Worm (Caenorhabditis elegans) whole organism, midembryonic: ENCODE data around the gene grd-2.
"Not testable (repeated sequence)": the region's sequence is repeated elsewhere in the genome, so short reads cannot be mapped to it uniquely, and the experiment has no call there.

Experiments used
- T22C8.4 ChIP-seq: fragments of 200-800 bp; sonication (Bioruptor generic); IDR thresholded peaks from 2 replicates; pipeline ENCODE4 v1.3.6; 2022; ENCODE audit warnings: missing genetic modification characterization, missing compliant biosample characterization
- cog-1 ChIP-seq: sonication (generic microtip); optimal IDR thresholded peaks from 2 replicates; lab custom pipeline; 2016; ENCODE audit warnings: missing genetic modification characterization, missing compliant biosample characterization
- flt-1 ChIP-seq: fragments of 200-800 bp; sonication (Bioruptor generic); IDR thresholded peaks from 2 replicates; pipeline ENCODE4 v1.3.6; 2022; ENCODE audit warnings: missing genetic modification characterization, missing compliant biosample characterization
- klf-2 ChIP-seq: fragments of 200-800 bp; sonication (Bioruptor generic); conservative IDR thresholded peaks from 2 replicates; pipeline ENCODE4 v1.3.6; 2022; ENCODE audit warnings: missing genetic modification reagents, missing genetic modification characterization, missing compliant biosample characterization
- med-1 ChIP-seq: sonication (generic microtip); optimal IDR thresholded peaks from 2 replicates; lab custom pipeline; 2017; ENCODE audit warnings: missing genetic modification characterization, mild to moderate bottlenecking, missing compliant biosample characterization, antibody characterized with exemption, missing genetic modification reagents; ENCODE audit not compliant: insufficient read depth
- ref-1 ChIP-seq: fragments of 200-800 bp; sonication (Bioruptor generic); conservative IDR thresholded peaks from 2 replicates; pipeline ENCODE4 v1.3.6; 2022; ENCODE audit warnings: missing genetic modification reagents, missing genetic modification characterization, missing compliant biosample characterization
- tab-1 ChIP-seq: fragments of 200-800 bp; sonication (Bioruptor generic); IDR thresholded peaks from 2 replicates; pipeline ENCODE4 v1.3.6; 2022; ENCODE audit warnings: missing genetic modification characterization, missing compliant biosample characterization
- ztf-23 ChIP-seq: fragments of 200-800 bp; sonication (Bioruptor generic); IDR thresholded peaks from 2 replicates; pipeline ENCODE4 v1.3.6; 2022; ENCODE audit warnings: missing genetic modification reagents, missing genetic modification characterization, missing compliant biosample characterization
- ztf-29 ChIP-seq: fragments of 200-800 bp; sonication (Bioruptor generic); IDR thresholded peaks from 2 replicates; pipeline ENCODE4 v1.3.6; 2022; ENCODE audit warnings: missing genetic modification reagents, missing genetic modification characterization, missing compliant biosample characterization

Gene grd-2

ce11 chrV:20609494-20609893, at the start of gene grd-2:
grd-2 (plus strand) TSS chrV:20609794.
- TF ChIP-seq tab-1, result no peak
- TF ChIP-seq med-1 (GFP tag; lab: Kevin White, UChicago), result no peak
- no peak for TF ChIP-seq cog-1 (tag; lab: Kevin White, UChicago)
- TF ChIP-seq T22C8.4 (GFP tag; lab: Robert Waterston, UW), result no peak
- TF ChIP-seq ztf-23 (GFP tag; lab: Robert Waterston, UW), result no peak
- TF ChIP-seq ref-1 (GFP tag; lab: Robert Waterston, UW), result no peak
- no peak for TF ChIP-seq klf-2

DNA sequence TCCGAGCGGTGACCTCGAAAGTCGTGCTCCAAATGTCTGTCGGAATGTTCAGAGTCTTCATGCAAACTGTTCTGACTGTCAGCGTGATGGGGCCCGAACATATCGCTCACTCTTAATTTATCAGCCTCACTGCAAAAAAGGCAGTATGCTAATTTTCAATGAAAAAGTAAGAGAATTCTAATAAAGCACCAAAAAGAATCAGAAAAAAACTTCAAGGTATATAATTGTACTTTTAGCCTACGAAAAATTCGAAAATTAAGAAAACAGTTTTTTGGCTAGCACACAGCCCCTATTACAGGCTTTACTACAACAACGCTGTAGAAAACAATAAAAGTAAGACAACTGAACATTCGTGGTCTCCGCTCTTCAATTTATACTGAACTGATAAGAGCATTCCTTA, 47.8 kb upstream of the grd-2 start, which contains the start of gene F26F2.1:
TSS of gene F26F2.1 (minus strand) at position 101 of the 400 bp plus-strand sequence.
- TF ChIP-seq klf-2 (no peak), ztf-29 (no peak), tab-1 (no peak), med-1 (GFP tag; lab: Kevin White, UChicago) (no peak), T22C8.4 (GFP tag; lab: Robert Waterston, UW) (no peak), ref-1 (GFP tag; lab: Robert Waterston, UW) (no peak), cog-1 (tag; lab: Kevin White, UChicago) (no peak), flt-1 (no peak), ztf-23 (GFP tag; lab: Robert Waterston, UW) (no peak)

ce11 chrV:20564054-20564453, 45.5 kb upstream of the grd-2 start, which contains the start of gene F26F2.13:
F26F2.13 (plus strand) TSS chrV:20564354.
- TF ChIP-seq ztf-23 (GFP tag; lab: Robert Waterston, UW); T22C8.4 (GFP tag; lab: Robert Waterston, UW); cog-1 (tag; lab: Kevin White, UChicago): not testable (repeated sequence)

- TF ChIP-seq flt-1 (no peak), klf-2 (no peak), cog-1 (tag; lab: Kevin White, UChicago) (no peak), tab-1 (no peak), ztf-23 (GFP tag; lab: Robert Waterston, UW) (no peak), ref-1 (GFP tag; lab: Robert Waterston, UW) (no peak), ztf-29 (no peak)
Measured at ce11 chrV:20566454-20566853, 43.1 kb upstream of the grd-2 start, which contains the start of gene F26F2.3. F26F2.3 (minus strand) TSS chrV:20566554.

- not testable (repeated sequence) for TF ChIP-seq klf-2; med-1 (GFP tag; lab: Kevin White, UChicago); flt-1
Measured at ce11 chrV:20568995-20569394, 40.6 kb upstream of the grd-2 start, which contains the start of gene F26F2.4. F26F2.4 (plus strand) TSS chrV:20569295.

DNA sequence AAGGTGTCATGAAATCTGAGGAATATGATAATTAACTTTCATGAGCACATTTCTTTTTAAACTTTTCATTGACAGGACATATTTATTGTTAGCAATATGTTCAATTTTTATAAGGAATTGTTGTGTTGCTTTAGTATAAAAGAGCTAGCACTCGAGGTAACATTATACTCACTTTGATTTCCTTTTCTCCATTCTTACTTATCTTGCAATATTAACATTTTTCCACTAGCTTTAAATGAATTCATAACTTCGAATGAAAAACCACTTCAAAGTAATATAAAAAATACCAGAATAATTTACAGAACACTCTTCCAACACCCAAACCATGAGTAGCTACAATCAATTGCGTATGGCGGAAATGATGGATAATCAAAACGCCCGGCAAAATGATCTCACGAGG, 36.2 kb upstream of the grd-2 start, which contains the start of gene F26F2.5:
TSS of gene F26F2.5 (plus strand) at position 301 of the 400 bp plus-strand sequence.
- TF ChIP-seq T22C8.4 (GFP tag; lab: Robert Waterston, UW) (no peak), ztf-23 (GFP tag; lab: Robert Waterston, UW) (no peak), ztf-29 (no peak), tab-1 (no peak), klf-2 (no peak), ref-1 (GFP tag; lab: Robert Waterston, UW) (no peak), med-1 (GFP tag; lab: Kevin White, UChicago) (no peak), flt-1 (no peak), cog-1 (tag; lab: Kevin White, UChicago) (no peak)

- TF ChIP-seq med-1 (GFP tag; lab: Kevin White, UChicago) (no peak), ztf-29 (no peak), ref-1 (GFP tag; lab: Robert Waterston, UW) (no peak), cog-1 (tag; lab: Kevin White, UChicago) (no peak), klf-2 (no peak), T22C8.4 (GFP tag; lab: Robert Waterston, UW) (no peak), ztf-23 (GFP tag; lab: Robert Waterston, UW) (no peak), tab-1 (no peak), flt-1 (no peak)
Measured at ce11 chrV:20574314-20574713, 35.3 kb upstream of the grd-2 start, which contains the start of gene clec-263. clec-263 (plus strand) TSS chrV:20574614.

ce11 chrV:20574872-20575271, 34.7 kb upstream of the grd-2 start:
- no peak for TF ChIP-seq T22C8.4 (GFP tag; lab: Robert Waterston, UW)
- no peak for TF ChIP-seq ref-1 (GFP tag; lab: Robert Waterston, UW)
- TF ChIP-seq med-1 (GFP tag; lab: Kevin White, UChicago), result no peak
- no peak for TF ChIP-seq ztf-29
- TF ChIP-seq klf-2, result no peak
- no peak for TF ChIP-seq cog-1 (tag; lab: Kevin White, UChicago)
- TF ChIP-seq ztf-23 (GFP tag; lab: Robert Waterston, UW), result no peak
- no peak for TF ChIP-seq tab-1
- TF ChIP-seq flt-1, result no peak

DNA sequence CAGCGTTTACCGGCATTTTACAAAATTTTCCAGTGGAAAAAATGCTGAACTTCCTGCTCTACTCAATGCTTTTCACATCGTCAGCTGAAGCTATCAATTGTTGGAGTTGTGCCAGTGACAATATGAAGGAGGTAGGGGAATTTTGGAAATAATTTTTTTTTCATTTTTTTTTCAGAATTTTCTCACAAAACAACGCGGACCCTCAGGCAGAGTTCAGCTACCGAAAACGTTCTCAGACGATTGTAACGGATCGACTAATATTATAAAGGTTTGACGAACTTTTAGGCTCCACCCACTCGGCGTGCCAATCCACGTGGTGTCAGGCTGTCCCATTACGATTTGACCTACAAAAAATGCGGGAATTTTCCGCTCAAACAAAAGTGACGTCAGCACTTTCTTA, 30.1 kb upstream of the grd-2 start, which contains the start of gene F26F2.8:
TSS of gene F26F2.8 (plus strand) at position 13 of the 400 bp plus-strand sequence.
- TF ChIP-seq T22C8.4 (GFP tag; lab: Robert Waterston, UW) (no peak), ref-1 (GFP tag; lab: Robert Waterston, UW) (no peak), flt-1 (no peak), ztf-29 (no peak), ztf-23 (GFP tag; lab: Robert Waterston, UW) (no peak), med-1 (GFP tag; lab: Kevin White, UChicago) (no peak), tab-1 (no peak), klf-2 (no peak), cog-1 (tag; lab: Kevin White, UChicago) (no peak)

ce11 chrV:20580511-20581040, 29.0 kb upstream of the grd-2 start, which contains the start of gene F26F2.7:
F26F2.7 (plus strand) TSS chrV:20580990.
- TF ChIP-seq tab-1 (peak; percentile 69; the same call in 1 of the 2 replicates), ztf-29 (no peak), med-1 (GFP tag; lab: Kevin White, UChicago) (no peak), flt-1 (0 out of 2 replicates have a peak, but pooled peaks have one; percentile 50), ztf-23 (GFP tag; lab: Robert Waterston, UW) (peak; percentile 56; the same call in 1 of the 2 replicates), cog-1 (tag; lab: Kevin White, UChicago) (peak; percentile 81)
